Fruit fly (Drosophila melanogaster) whole organism, wandering third instar larva: ENCODE results near the gene CG1544.

Source experiments
- Abd-B ChIP-seq: fragments of >200 bp; optimal IDR thresholded peaks from 2 replicates; lab custom pipeline; 2017; ENCODE audit warnings: missing biosample characterization, missing genetic modification characterization
- CG32264 ChIP-seq: fragments of 200-800 bp; sonication (Bioruptor generic); optimal IDR thresholded peaks from 2 replicates; lab custom pipeline; 2016; ENCODE audit warnings: missing biosample characterization, missing genetic modification characterization
- CG9705 ChIP-seq: fragments of 200-800 bp; sonication (Bioruptor generic); optimal IDR thresholded peaks from 2 replicates; lab custom pipeline; 2018; ENCODE audit warnings: missing biosample characterization, mild to moderate bottlenecking, missing genetic modification characterization
- CrebA ChIP-seq: fragments of 200-800 bp; sonication (Bioruptor generic); optimal IDR thresholded peaks from 2 replicates; lab custom pipeline; 2016; ENCODE audit warnings: missing biosample characterization, mild to moderate bottlenecking, missing genetic modification characterization, borderline replicate concordance
- Dfd ChIP-seq: fragments of >200 bp; optimal IDR thresholded peaks from 2 replicates; lab custom pipeline; 2017; ENCODE audit warnings: missing biosample characterization, missing genetic modification characterization
- Dif ChIP-seq: fragments of 200-275, 200-300 bp; sonication (Bioruptor generic); optimal IDR thresholded peaks from 2 replicates; lab custom pipeline; 2018; ENCODE audit warnings: missing biosample characterization, missing genetic modification characterization; ENCODE audit not compliant: partially characterized antibody
- GATAd ChIP-seq: sonication (Bioruptor generic); optimal IDR thresholded peaks from 2 replicates; lab custom pipeline; 2016; ENCODE audit warnings: missing biosample characterization, missing genetic modification characterization
- HLH106 ChIP-seq: fragments of 200-800 bp; optimal IDR thresholded peaks from 3 replicates; lab custom pipeline; 2019; ENCODE audit warnings: missing biosample characterization, mild to moderate bottlenecking, missing genetic modification characterization, moderate library complexity
- Hnf4 ChIP-seq: fragments of 200-800 bp; sonication (Bioruptor generic); optimal IDR thresholded peaks from 2 replicates; lab custom pipeline; 2016; ENCODE audit warnings: missing biosample characterization, mild to moderate bottlenecking, missing genetic modification characterization
- Hr78 ChIP-seq: fragments of >200 bp; optimal IDR thresholded peaks from 2 replicates; lab custom pipeline; 2017; ENCODE audit warnings: missing biosample characterization, missing genetic modification characterization
- Hr83 ChIP-seq: fragments of 200-300 bp; sonication (Bioruptor generic); optimal IDR thresholded peaks from 2 replicates; lab custom pipeline; 2016; ENCODE audit warnings: missing biosample characterization, mild to moderate bottlenecking, missing genetic modification characterization, moderate library complexity; ENCODE audit not compliant: poor library complexity, severe bottlenecking
- Jra ChIP-seq: sonication (Bioruptor generic); optimal IDR thresholded peaks from 2 replicates; lab custom pipeline; 2016; ENCODE audit warnings: missing biosample characterization, missing genetic modification characterization
- Mio ChIP-seq: sonication (Bioruptor generic); optimal IDR thresholded peaks from 2 replicates; lab custom pipeline; 2016; ENCODE audit warnings: missing biosample characterization, missing genetic modification characterization
- Myc ChIP-seq: fragments of >200 bp; optimal IDR thresholded peaks from 2 replicates; lab custom pipeline; 2017
- N ChIP-seq: fragments of >200 bp; optimal IDR thresholded peaks from 2 replicates; lab custom pipeline; 2018; ENCODE audit warnings: missing biosample characterization, missing external identifiers, missing genetic modification characterization
- OdsH ChIP-seq: fragments of 200-800 bp; sonication (Bioruptor generic); optimal IDR thresholded peaks from 2 replicates; lab custom pipeline; 2016; ENCODE audit warnings: missing biosample characterization, mild to moderate bottlenecking, missing genetic modification characterization
- Rel ChIP-seq, 2 experiments: fragments of 200-800 bp; sonication (Bioruptor generic) in 1 of 2; optimal IDR thresholded peaks; 2 replicates in 1 of 2; 3 replicates in 1 of 2; lab custom pipeline; 2016 to 2019; ENCODE audit warnings: mild to moderate bottlenecking in 2 of 2, missing biosample characterization in 2 of 2, missing genetic modification characterization in 2 of 2, moderate library complexity in 1 of 2
- Sp1 ChIP-seq: fragments of 200-800 bp; sonication (Bioruptor generic); optimal IDR thresholded peaks from 3 replicates; lab custom pipeline; 2019; ENCODE audit warnings: missing biosample characterization, mild to moderate bottlenecking, missing genetic modification characterization, moderate library complexity
- Vsx2 ChIP-seq: fragments of 200-300, 225-300 bp; sonication (Bioruptor generic); optimal IDR thresholded peaks from 2 replicates; lab custom pipeline; 2018; ENCODE audit warnings: missing biosample characterization, missing genetic modification characterization; ENCODE audit not compliant: partially characterized antibody
- br ChIP-seq: fragments of 200-800 bp; sonication (Bioruptor generic); optimal IDR thresholded peaks from 2 replicates; lab custom pipeline; 2016; ENCODE audit warnings: missing biosample characterization, missing genetic modification characterization
- brk ChIP-seq: fragments of 200-800 bp; sonication (Bioruptor generic); optimal IDR thresholded peaks from 2 replicates; lab custom pipeline; 2016; ENCODE audit warnings: missing biosample characterization, mild to moderate bottlenecking, missing genetic modification characterization
- dl ChIP-seq, 2 experiments: fragments of 175-275, 200-275 bp in 1 of 2; fragments of 200-275 bp in 1 of 2; sonication (Bioruptor generic); optimal IDR thresholded peaks; lab custom pipeline; 2018; ENCODE audit warnings: mild to moderate bottlenecking in 2 of 2, missing biosample characterization in 2 of 2, missing genetic modification characterization in 2 of 2, moderate library complexity in 2 of 2; ENCODE audit not compliant: partially characterized antibody in 2 of 2, insufficient read depth in 1 of 2
- dmrt93B ChIP-seq: fragments of 200-800 bp; sonication (Bioruptor generic); optimal IDR thresholded peaks from 2 replicates; lab custom pipeline; 2018; ENCODE audit warnings: missing biosample characterization, mild to moderate bottlenecking, missing genetic modification characterization
- dsf ChIP-seq: sonication (Bioruptor generic); optimal IDR thresholded peaks from 2 replicates; lab custom pipeline; 2016; ENCODE audit warnings: missing biosample characterization, missing genetic modification characterization, borderline replicate concordance
- ey ChIP-seq: fragments of 200-800 bp; sonication (Bioruptor generic); optimal IDR thresholded peaks from 2 replicates; lab custom pipeline; 2016; ENCODE audit warnings: missing biosample characterization, missing genetic modification characterization
- foxo ChIP-seq, 2 experiments: fragments of 200-800 bp; sonication (Bioruptor generic); optimal IDR thresholded peaks; 2 replicates in 1 of 2; 3 replicates in 1 of 2; lab custom pipeline; 2016 to 2017; ENCODE audit warnings: missing biosample characterization in 2 of 2, missing genetic modification characterization in 2 of 2
- fru ChIP-seq: fragments of 200-800 bp; sonication (Bioruptor generic); optimal IDR thresholded peaks from 3 replicates; lab custom pipeline; 2016; ENCODE audit warnings: missing biosample characterization, mild to moderate bottlenecking, missing genetic modification characterization
- h ChIP-seq: fragments of 200-800 bp; sonication (Bioruptor generic); optimal IDR thresholded peaks from 3 replicates; lab custom pipeline; 2016; ENCODE audit warnings: missing biosample characterization, mild to moderate bottlenecking, missing genetic modification characterization
- jim ChIP-seq: fragments of 175-275, 200-325 bp; sonication (Bioruptor generic); optimal IDR thresholded peaks from 2 replicates; lab custom pipeline; 2016; ENCODE audit warnings: missing biosample characterization, mild to moderate bottlenecking, missing genetic modification characterization
- lola ChIP-seq: fragments of >200 bp; optimal IDR thresholded peaks from 2 replicates; lab custom pipeline; 2017; ENCODE audit warnings: missing biosample characterization, missing genetic modification characterization
- pan ChIP-seq: fragments of >200 bp; optimal IDR thresholded peaks from 2 replicates; lab custom pipeline; 2017
- psq ChIP-seq: fragments of 200-800 bp; sonication (Bioruptor generic); optimal IDR thresholded peaks from 3 replicates; lab custom pipeline; 2017; ENCODE audit warnings: missing biosample characterization, mild to moderate bottlenecking, missing genetic modification characterization, moderate library complexity
- rgr ChIP-seq: fragments of 200-800 bp; sonication (Bioruptor generic); optimal IDR thresholded peaks from 3 replicates; lab custom pipeline; 2016; ENCODE audit warnings: missing biosample characterization, mild to moderate bottlenecking, missing genetic modification characterization
- sage ChIP-seq: fragments of 200-800 bp; sonication (Bioruptor generic); optimal IDR thresholded peaks from 2 replicates; lab custom pipeline; 2016; ENCODE audit warnings: missing biosample characterization, mild to moderate bottlenecking, missing genetic modification characterization
- sv ChIP-seq: fragments of 200-800 bp; sonication (Bioruptor generic); optimal IDR thresholded peaks from 3 replicates; lab custom pipeline; 2016; ENCODE audit warnings: missing biosample characterization, missing genetic modification characterization
- tai ChIP-seq: sonication (Bioruptor generic); optimal IDR thresholded peaks from 2 replicates; lab custom pipeline; 2016; ENCODE audit warnings: missing biosample characterization, missing genetic modification characterization
- usp ChIP-seq: fragments of >200 bp; optimal IDR thresholded peaks from 2 replicates; lab custom pipeline; 2017; ENCODE audit warnings: missing biosample characterization, missing genetic modification characterization
- woc ChIP-seq: sonication (Bioruptor generic); optimal IDR thresholded peaks from 2 replicates; lab custom pipeline; 2016; ENCODE audit warnings: missing biosample characterization, mild to moderate bottlenecking, missing genetic modification characterization

The CG1544 gene

dm6 chr3R:31223971-31224860 is 27.5 kb downstream of the CG1544 start:
- no peak for TF ChIP-seq lola
- peak; percentile 4 for TF ChIP-seq psq (GFP tag; lab: Kevin White, UChicago)
- TF ChIP-seq foxo (GFP tag; optimal IDR thresholded peaks at IDR 0.05; lab: Kevin White, UChicago), result no peak
- no peak for TF ChIP-seq usp (GFP tag; lab: Kevin White, UChicago)
- TF ChIP-seq Hr78 (GFP tag; lab: Kevin White, UChicago), result no peak
- TF ChIP-seq Sp1 (GFP tag; lab: Kevin White, UChicago), result no peak
- no peak for TF ChIP-seq CG9705 (GFP tag; lab: Kevin White, UChicago)
- TF ChIP-seq Jra (GFP tag; lab: Kevin White, UChicago), result peak; percentile 37
- no peak for TF ChIP-seq Hr83 (GFP tag; lab: Kevin White, UChicago)
- TF ChIP-seq rgr (GFP tag; lab: Kevin White, UChicago), result no peak
- no peak for TF ChIP-seq HLH106
- peak; percentile 3 for TF ChIP-seq sage (GFP tag; lab: Kevin White, UChicago)
- TF ChIP-seq OdsH (GFP tag; lab: Kevin White, UChicago), result peak; percentile 26
- no peak for TF ChIP-seq h (GFP tag; lab: Kevin White, UChicago)
- TF ChIP-seq sv (GFP tag; lab: Kevin White, UChicago), result no peak
- no peak for TF ChIP-seq Rel (GFP tag; optimal IDR thresholded peaks at IDR 0.05; lab: Kevin White, UChicago)
- peak; percentile 38 for TF ChIP-seq Rel (tag; optimal IDR thresholded peaks at IDR 0.05; lab: Kevin White, UChicago)
- TF ChIP-seq Hnf4 (GFP tag; lab: Kevin White, UChicago), result no peak
- TF ChIP-seq Dfd (GFP tag; lab: Kevin White, UChicago), result no peak

DNA sequence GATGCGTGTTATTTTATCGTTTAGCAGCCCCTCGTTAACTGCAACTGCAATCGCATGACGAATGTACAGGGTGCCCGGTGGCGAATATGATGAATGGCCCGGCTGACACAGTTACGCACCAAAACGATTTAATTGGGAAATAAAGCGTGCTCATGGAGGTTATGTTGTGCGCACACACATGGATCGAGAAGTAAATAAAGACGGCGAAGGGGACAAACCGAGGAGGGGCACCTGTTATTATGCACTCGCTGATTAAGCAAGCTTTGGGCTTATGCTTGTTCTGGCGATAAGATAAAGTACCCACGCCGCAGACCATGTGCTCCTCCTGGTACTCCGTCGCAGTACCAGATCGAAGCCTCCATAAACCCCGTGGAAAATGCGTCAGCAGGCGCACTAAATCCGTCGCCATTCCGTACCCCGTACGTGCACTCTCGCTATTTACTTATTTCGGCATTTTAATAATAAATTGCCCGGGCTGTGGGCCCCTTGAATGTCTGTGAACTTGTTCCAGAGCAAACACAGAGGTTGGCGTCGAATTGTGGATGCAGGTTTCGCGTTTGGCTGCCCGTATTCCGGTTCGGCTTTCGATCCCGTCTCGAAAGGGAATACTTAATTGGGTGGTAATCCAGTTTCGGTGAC is 28.4 kb downstream of the CG1544 start:
- TF ChIP-seq foxo (GFP tag; optimal IDR thresholded peaks at IDR 0.05; lab: Kevin White, UChicago) (peak in 1 of 2 experiments; percentile 74), dmrt93B (peak; percentile 22), CG32264 (GFP tag; lab: Kevin White, UChicago) (no peak), Dif (no peak), Vsx2 (no peak), Hnf4 (GFP tag; lab: Kevin White, UChicago) (peak; percentile 46), dl (GFP tag; optimal IDR thresholded peaks at IDR 0.05; lab: Kevin White, UChicago; ENCODE audit: insufficient read depth in 1 of 2, partially characterized antibody in 2 of 2) (no peak), sv (GFP tag; lab: Kevin White, UChicago) (no peak), Hr83 (GFP tag; lab: Kevin White, UChicago) (peak; percentile 66), jim (GFP tag; lab: Kevin White, UChicago) (no peak), N (no peak), Sp1 (GFP tag; lab: Kevin White, UChicago) (peak; percentile 56), usp (GFP tag; lab: Kevin White, UChicago) (no peak), fru (GFP tag; lab: Kevin White, UChicago) (peak; percentile 80), Hr78 (GFP tag; lab: Kevin White, UChicago) (no peak), tai (GFP tag; lab: Kevin White, UChicago) (no peak), h (GFP tag; lab: Kevin White, UChicago) (peak; percentile 79), brk (GFP tag; lab: Kevin White, UChicago) (peak; percentile 64), ey (GFP tag; lab: Kevin White, UChicago) (peak; percentile 76), Jra (GFP tag; lab: Kevin White, UChicago) (peak; percentile 71), br (peak; percentile 72), dsf (GFP tag; lab: Kevin White, UChicago) (no peak), lola (no peak), CrebA (no peak), woc (no peak), CG9705 (GFP tag; lab: Kevin White, UChicago) (no peak), Dfd (GFP tag; lab: Kevin White, UChicago) (no peak), sage (GFP tag; lab: Kevin White, UChicago) (peak; percentile 25), Rel (GFP tag; optimal IDR thresholded peaks at IDR 0.05; lab: Kevin White, UChicago) (no peak), Rel (tag; optimal IDR thresholded peaks at IDR 0.05; lab: Kevin White, UChicago) (peak; percentile 59), rgr (GFP tag; lab: Kevin White, UChicago) (peak; percentile 80), GATAd (GFP tag; lab: Kevin White, UChicago) (no peak), pan (lab: Kevin White, UChicago) (no peak), Mio (GFP tag; lab: Kevin White, UChicago) (no peak), OdsH (GFP tag; lab: Kevin White, UChicago) (peak; percentile 26), psq (GFP tag; lab: Kevin White, UChicago) (peak; percentile 58), Myc (lab: Kevin White, UChicago) (no peak), HLH106 (peak; percentile 63), Abd-B (GFP tag; lab: Kevin White, UChicago) (no peak)
